Worm (Caenorhabditis elegans) whole organism, L4/young adult: ENCODE data around the gene aipr-1.

Experiments
- W03F9.2 ChIP-seq: fragments of 150-350 bp; optimal IDR thresholded peaks from 2 replicates; lab custom pipeline; 2014; ENCODE audit warnings: missing biosample characterization, missing genetic modification characterization
- dao-5 ChIP-seq: sonication (generic microtip); optimal IDR thresholded peaks from 2 replicates; lab custom pipeline; 2016; ENCODE audit warnings: missing genotype, missing genetic modification characterization, moderate library complexity, missing compliant biosample characterization
- him-1 ChIP-seq: sonication (generic microtip); optimal IDR thresholded peaks from 2 replicates; lab custom pipeline; 2016; ENCODE audit warnings: missing genotype, missing genetic modification reagents, missing genetic modification characterization, missing compliant biosample characterization

ce11 chrII:6642180-6642579, 48.1 kb upstream of the aipr-1 start:
- TF ChIP-seq him-1 (tag; lab: Kevin White, UChicago) = no peak
- no peak for TF ChIP-seq W03F9.2 (tag; lab: Kevin White, UChicago)
- no peak for TF ChIP-seq dao-5 (tag; lab: Kevin White, UChicago)
